Worm (Caenorhabditis elegans) whole organism, late embryonic: Measurements from ENCODE around the gene elpc-2.
A peak's percentile ranks its signal among the peaks of the same experiment; 100 is the strongest.

Experiments
- F13H6.1 ChIP-seq: sonication (generic microtip); optimal IDR thresholded peaks from 2 replicates; lab custom pipeline; 2016; ENCODE audit warnings: missing genetic modification characterization, missing compliant biosample characterization
- K09A11.1 ChIP-seq: sonication (generic microtip); optimal IDR thresholded peaks from 2 replicates; lab custom pipeline; 2017; ENCODE audit warnings: antibody characterized with exemption, mild to moderate bottlenecking, missing genetic modification characterization, missing compliant biosample characterization; ENCODE audit not compliant: insufficient read depth
- ahr-1 ChIP-seq: sonication (generic microtip); optimal IDR thresholded peaks from 2 replicates; lab custom pipeline; 2016; ENCODE audit warnings: missing genetic modification characterization, missing compliant biosample characterization
- ceh-14 ChIP-seq: sonication (generic microtip); optimal IDR thresholded peaks from 2 replicates; lab custom pipeline; 2016; ENCODE audit warnings: missing genotype, missing genetic modification characterization, missing compliant biosample characterization
- ceh-18 ChIP-seq: sonication (generic microtip); optimal IDR thresholded peaks from 2 replicates; lab custom pipeline; 2016; ENCODE audit warnings: missing genetic modification characterization, missing compliant biosample characterization
- ceh-24 ChIP-seq: sonication (generic microtip); optimal IDR thresholded peaks from 2 replicates; lab custom pipeline; 2016; ENCODE audit warnings: mild to moderate bottlenecking, missing genetic modification characterization, missing compliant biosample characterization
- ceh-30 ChIP-seq: fragments of 150-350 bp; optimal IDR thresholded peaks from 2 replicates; lab custom pipeline; 2014; ENCODE audit warnings: missing biosample characterization, missing genetic modification characterization
- ceh-31 ChIP-seq: sonication (generic microtip); optimal IDR thresholded peaks from 2 replicates; lab custom pipeline; 2016; ENCODE audit warnings: missing genetic modification characterization, missing compliant biosample characterization
- ceh-45 ChIP-seq: fragments of 200-800 bp; sonication (Bioruptor generic); IDR thresholded peaks from 2 replicates; pipeline ENCODE4 v1.3.6; 2022; ENCODE audit warnings: missing genetic modification reagents, missing genetic modification characterization, missing compliant biosample characterization
- ceh-48 ChIP-seq: sonication (generic microtip); optimal IDR thresholded peaks from 2 replicates; lab custom pipeline; 2016; ENCODE audit warnings: missing genetic modification characterization, inconsistent platforms, missing compliant biosample characterization
- ceh-6 ChIP-seq: fragments of 200-800 bp; sonication (Bioruptor generic); optimal IDR thresholded peaks from 2 replicates; lab custom pipeline; 2018; ENCODE audit warnings: mild to moderate bottlenecking, missing genetic modification characterization, missing compliant biosample characterization
- ceh-9 ChIP-seq: sonication (generic microtip); optimal IDR thresholded peaks from 2 replicates; lab custom pipeline; 2016; ENCODE audit warnings: mild to moderate bottlenecking, missing genetic modification characterization, inconsistent platforms, missing compliant biosample characterization
- dmd-4 ChIP-seq: sonication (generic microtip); optimal IDR thresholded peaks from 2 replicates; lab custom pipeline; 2016; ENCODE audit warnings: borderline replicate concordance, missing genetic modification characterization, missing compliant biosample characterization
- dve-1 ChIP-seq: sonication (generic microtip); optimal IDR thresholded peaks from 2 replicates; lab custom pipeline; 2017; ENCODE audit warnings: antibody characterized with exemption, mild to moderate bottlenecking, missing genetic modification characterization, missing compliant biosample characterization
- elt-2 ChIP-seq: sonication (generic microtip); optimal IDR thresholded peaks from 2 replicates; lab custom pipeline; 2016; ENCODE audit warnings: missing genetic modification reagents, missing genetic modification characterization, missing compliant biosample characterization
- eyg-1 ChIP-seq: sonication (generic microtip); optimal IDR thresholded peaks from 2 replicates; lab custom pipeline; 2016; ENCODE audit warnings: missing genotype, missing genetic modification characterization, missing compliant biosample characterization
- fax-1 ChIP-seq: sonication (generic microtip); optimal IDR thresholded peaks from 2 replicates; lab custom pipeline; 2016; ENCODE audit warnings: missing genotype, missing genetic modification characterization, missing compliant biosample characterization
- hlh-8 ChIP-seq: sonication (generic microtip); optimal IDR thresholded peaks from 2 replicates; lab custom pipeline; 2016; ENCODE audit warnings: missing genotype, missing genetic modification characterization, missing compliant biosample characterization
- lim-6 ChIP-seq: sonication (generic microtip); optimal IDR thresholded peaks from 2 replicates; lab custom pipeline; 2016; ENCODE audit warnings: missing genetic modification characterization, missing compliant biosample characterization
- mec-3 ChIP-seq: sonication (generic microtip); optimal IDR thresholded peaks from 2 replicates; lab custom pipeline; 2016; ENCODE audit warnings: borderline replicate concordance, missing genetic modification characterization, missing compliant biosample characterization
- nfya-1 ChIP-seq: sonication (generic microtip); optimal IDR thresholded peaks from 2 replicates; lab custom pipeline; 2017; ENCODE audit warnings: missing genetic modification characterization, mild to moderate bottlenecking, missing compliant biosample characterization, antibody characterized with exemption, moderate library complexity
- pat-9 ChIP-seq: fragments of 200-800 bp; sonication (Bioruptor generic); optimal IDR thresholded peaks from 2 replicates; lab custom pipeline; 2018; ENCODE audit warnings: mild to moderate bottlenecking, missing genetic modification characterization, moderate library complexity, missing compliant biosample characterization
- pax-1 ChIP-seq: fragments of 150-350 bp; optimal IDR thresholded peaks from 2 replicates; lab custom pipeline; 2014; ENCODE audit warnings: missing biosample characterization, missing genetic modification characterization
- pha-4 ChIP-seq: fragments of 150-350 bp; optimal IDR thresholded peaks from 2 replicates; lab custom pipeline; 2018; ENCODE audit warnings: missing biosample characterization, missing genetic modification reagents, missing genetic modification characterization
- ref-2 ChIP-seq: sonication (generic microtip); optimal IDR thresholded peaks from 2 replicates; lab custom pipeline; 2016; ENCODE audit warnings: missing genetic modification characterization, missing compliant biosample characterization
- rnt-1 ChIP-seq: sonication (generic microtip); optimal IDR thresholded peaks from 2 replicates; lab custom pipeline; 2016; ENCODE audit warnings: missing genetic modification characterization, missing compliant biosample characterization
- sox-2 ChIP-seq: fragments of 200-800 bp; sonication (Bioruptor generic); IDR thresholded peaks from 2 replicates; pipeline ENCODE4 v1.3.6; 2022; ENCODE audit warnings: missing genetic modification reagents, missing genetic modification characterization, missing compliant biosample characterization
- ttx-3 ChIP-seq: sonication (generic microtip); optimal IDR thresholded peaks from 2 replicates; lab custom pipeline; 2016; ENCODE audit warnings: missing genetic modification reagents, missing genetic modification characterization, missing compliant biosample characterization
- unc-3 ChIP-seq, 2 experiments: fragments of 200-800 bp in 1 of 2; sonication (Bioruptor generic) in 1 of 2; sonication (generic microtip) in 1 of 2; conservative IDR thresholded peaks in 1 of 2; optimal IDR thresholded peaks in 1 of 2; 2 replicates each; pipeline versions ENCODE4 v1.3.6 to Lab custom; 2016 to 2022; ENCODE audit warnings: missing compliant biosample characterization in 2 of 2, missing genetic modification characterization in 2 of 2, missing genetic modification reagents in 1 of 2
- unc-42 ChIP-seq: sonication (generic microtip); optimal IDR thresholded peaks from 2 replicates; lab custom pipeline; 2016; ENCODE audit warnings: missing genotype, missing genetic modification characterization, missing compliant biosample characterization

The elpc-2 gene

DNA sequence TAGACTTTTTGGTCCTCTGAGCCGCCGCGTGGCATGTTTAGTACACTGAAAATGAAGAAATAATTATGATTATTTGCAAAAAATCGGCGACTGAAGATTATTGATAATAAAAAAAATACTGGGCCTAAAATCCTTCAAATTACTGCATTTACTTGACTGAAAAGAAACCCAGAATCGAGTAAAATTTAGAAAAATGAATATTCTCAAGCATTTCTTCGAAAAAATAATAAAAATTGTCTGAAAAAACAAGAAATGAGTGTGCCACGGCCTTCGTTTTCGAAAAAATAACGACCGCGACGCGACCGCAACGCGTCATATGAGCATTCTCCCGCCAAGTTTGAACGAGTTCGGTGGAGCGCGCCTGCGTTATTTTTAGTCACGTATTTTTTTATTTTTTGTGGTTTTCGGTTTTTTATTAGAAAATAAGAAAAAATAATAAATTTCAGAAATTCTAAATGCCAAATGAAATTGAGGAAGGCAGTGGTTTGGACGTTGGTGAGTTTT is 14.4 kb downstream of the elpc-2 start, which contains the start of the genes rsp-3 and spin-4 (continued):
- TF ChIP-seq K09A11.1 (tag; lab: Kevin White, UChicago) = peak; percentile 32
- TF ChIP-seq fax-1 (tag; lab: Kevin White, UChicago) = no peak
- TF ChIP-seq rnt-1 (tag; lab: Kevin White, UChicago) = peak; percentile 6

DNA sequence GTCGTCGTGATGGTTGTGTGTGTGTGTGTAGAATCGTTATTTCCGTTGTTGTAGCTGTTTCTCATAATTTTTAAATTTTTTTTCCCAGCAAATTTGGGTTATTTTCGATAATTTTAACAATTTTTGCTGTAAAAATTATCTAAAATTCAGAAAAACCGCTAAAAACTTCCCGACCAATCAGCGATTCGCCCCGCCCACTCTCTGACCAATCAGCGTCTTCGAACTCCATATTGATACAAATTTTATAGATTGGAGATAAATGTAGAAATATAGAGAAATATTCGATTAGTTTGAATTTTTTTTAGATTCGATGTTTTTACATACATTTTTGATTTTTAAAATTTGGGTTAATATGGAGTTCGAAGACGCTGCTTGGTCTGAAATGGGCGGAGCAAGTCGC is 24.1 kb downstream of the elpc-2 start:
- peak; percentile 70 for TF ChIP-seq nfya-1 (tag; lab: Kevin White, UChicago)
- TF ChIP-seq ceh-31 = no peak

DNA sequence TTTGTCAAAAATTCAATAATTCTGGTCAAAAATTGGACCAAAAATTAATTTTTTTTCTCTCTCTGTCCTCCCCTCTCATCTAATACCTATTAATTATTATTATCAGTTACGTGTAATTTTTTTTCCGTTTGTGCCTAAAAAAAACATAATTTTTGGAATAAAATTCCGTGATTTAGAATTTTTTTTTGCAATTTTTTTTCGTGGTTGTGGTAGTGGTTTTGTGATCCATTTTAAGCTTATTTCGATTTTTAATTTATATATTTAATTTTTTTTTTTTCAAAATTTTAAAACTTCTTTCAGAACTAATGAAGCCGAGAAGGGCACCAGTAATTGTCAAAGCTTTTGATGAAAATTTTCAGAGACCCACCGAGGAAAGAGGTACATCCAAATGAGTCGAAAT is 25.7 kb downstream of the elpc-2 start, which contains the start of gene sas-1:
Gene sas-1 (plus strand): TSS at position 301 of the 400 bp plus-strand sequence.
- TF ChIP-seq ceh-6 (no peak), ceh-18 (no peak), hlh-8 (tag; lab: Kevin White, UChicago) (no peak), dmd-4 (no peak), pat-9 (no peak), pha-4 (tag; lab: Kevin White, UChicago) (no peak), ceh-14 (tag; lab: Kevin White, UChicago) (no peak), ttx-3 (tag; lab: Kevin White, UChicago) (no peak), ceh-45 (GFP tag; lab: Robert Waterston, UW) (no peak), unc-3 (GFP tag; conservative IDR thresholded peaks at IDR 0.05; lab: Robert Waterston, UW) (no peak), unc-3 (tag; optimal IDR thresholded peaks at IDR 0.05; lab: Kevin White, UChicago) (no peak), dve-1 (tag; lab: Kevin White, UChicago) (no peak), lim-6 (tag; lab: Kevin White, UChicago) (no peak), ceh-9 (tag; lab: Kevin White, UChicago) (no peak), F13H6.1 (no peak), mec-3 (tag; lab: Kevin White, UChicago) (no peak), elt-2 (tag; lab: Kevin White, UChicago) (no peak), ceh-31 (no peak)

DNA sequence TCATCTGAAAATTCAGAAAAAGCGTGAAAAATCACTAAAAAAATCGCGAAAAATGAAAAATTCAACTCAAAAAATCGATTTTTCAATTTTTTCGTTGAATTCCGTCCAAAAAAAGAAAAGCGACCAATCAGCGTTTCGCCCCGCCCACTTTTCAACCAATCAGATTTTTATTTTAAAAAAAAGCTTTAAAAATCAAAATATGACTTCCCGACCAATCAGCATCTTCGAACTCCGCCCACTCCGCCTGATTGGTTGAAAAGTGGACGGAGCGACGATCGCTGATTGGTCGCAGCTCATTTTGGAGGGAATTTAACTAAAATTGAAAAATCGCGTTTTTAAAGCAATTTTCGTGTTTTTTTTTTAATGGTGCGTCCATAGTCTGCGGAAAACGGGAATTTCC is 28.9 kb downstream of the elpc-2 start:
- TF ChIP-seq dmd-4 = no peak
- TF ChIP-seq nfya-1 (tag; lab: Kevin White, UChicago) = peak; percentile 85
- no peak for TF ChIP-seq eyg-1 (tag; lab: Kevin White, UChicago)
- no peak for TF ChIP-seq pat-9
- TF ChIP-seq rnt-1 (tag; lab: Kevin White, UChicago) = no peak
- no peak for TF ChIP-seq dve-1 (tag; lab: Kevin White, UChicago)
- TF ChIP-seq ceh-30 (tag; lab: Kevin White, UChicago) = no peak
- no peak for TF ChIP-seq pax-1 (tag; lab: Kevin White, UChicago)

DNA sequence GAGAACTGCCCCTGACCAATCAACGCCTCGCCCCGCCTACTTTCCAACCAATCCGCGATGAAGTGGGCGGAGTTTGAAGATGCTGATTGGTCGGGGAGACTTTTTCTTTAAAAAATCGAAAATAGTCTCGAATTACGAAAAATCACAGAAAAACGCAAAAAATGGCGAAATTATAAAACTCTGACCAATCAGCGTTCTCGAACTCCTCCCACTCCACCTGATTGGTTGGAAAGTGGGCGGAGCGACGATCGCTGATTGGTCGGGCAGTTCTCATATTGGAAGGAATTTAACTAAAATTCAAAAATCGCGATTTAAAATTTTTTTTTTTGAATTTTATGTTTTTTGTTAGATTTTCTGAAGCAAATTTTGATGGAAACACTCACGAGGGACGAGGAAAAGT is 29.8 kb downstream of the elpc-2 start:
- no peak for TF ChIP-seq ahr-1 (tag; lab: Kevin White, UChicago)
- TF ChIP-seq nfya-1 (tag; lab: Kevin White, UChicago) = peak; percentile 91

DNA sequence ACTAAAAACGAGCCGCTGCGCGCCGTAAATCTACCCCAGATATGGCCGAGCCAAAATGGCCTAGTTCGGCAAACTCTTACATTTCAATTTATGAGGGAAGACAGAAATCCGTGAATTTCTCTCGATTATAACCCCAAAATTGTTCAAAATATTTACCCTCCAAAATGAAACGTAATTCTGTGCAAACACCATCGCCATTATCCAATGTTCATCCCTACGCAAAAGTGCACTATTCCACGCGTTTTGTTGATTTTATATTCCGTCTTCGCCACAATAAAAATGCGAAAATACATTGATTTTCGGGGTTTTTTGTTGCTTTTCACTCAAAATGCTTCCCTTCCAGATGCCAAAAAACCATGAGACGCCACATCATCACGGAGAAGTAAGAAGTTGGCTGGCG is 37.7 kb downstream of the elpc-2 start, which contains the start of gene hut-1:
Gene hut-1 (plus strand): TSS at position 344 of the 400 bp plus-strand sequence.
- no peak for TF ChIP-seq ceh-24
- no peak for TF ChIP-seq sox-2 (GFP tag; lab: Robert Waterston, UW)
- TF ChIP-seq ref-2 = peak; percentile 31
- peak; percentile 33 for TF ChIP-seq ceh-31
- TF ChIP-seq unc-42 (tag; lab: Kevin White, UChicago) = peak; percentile 72
- peak; percentile 17 for TF ChIP-seq ceh-48
- peak; percentile 32 for TF ChIP-seq nfya-1 (tag; lab: Kevin White, UChicago)
